Worm (Caenorhabditis elegans): ENCODE results near the gene R08C7.8.
A peak's percentile ranks its signal among the peaks of the same experiment; 100 is the strongest.

DNA sequence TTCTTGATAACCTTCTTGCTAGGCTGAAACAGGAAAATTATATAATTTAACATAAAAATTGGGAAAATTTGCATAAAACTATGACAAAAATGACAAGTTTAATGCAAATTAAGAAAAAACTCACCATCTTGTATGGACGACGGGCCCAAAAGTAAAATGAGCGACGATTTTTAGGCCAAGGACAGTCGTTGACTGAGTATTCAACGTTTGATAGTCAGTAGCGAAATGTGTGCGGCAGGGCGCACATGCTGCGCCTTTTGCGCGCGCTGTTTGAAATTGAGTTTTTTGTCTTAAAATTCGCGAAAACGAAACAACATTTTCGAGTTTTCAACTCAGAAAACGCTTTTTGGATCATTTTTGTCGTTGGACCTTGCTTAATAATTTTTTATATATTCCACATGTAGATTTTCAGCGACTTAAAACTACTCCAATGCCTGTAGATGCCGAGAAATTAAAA lies 43.9 kb downstream of the R08C7.8 start, which contains the start of the genes rpl-7A and set-21:
- TF ChIP-seq pha-4 (tag; optimal IDR thresholded peaks at IDR 0.05) (no peak), dmd-4 (tag; optimal IDR thresholded peaks at IDR 0.05; ENCODE audit: borderline replicate concordance) (no peak), odd-2 (tag; optimal IDR thresholded peaks at IDR 0.05) (no peak), pros-1 (tag; optimal IDR thresholded peaks at IDR 0.05) (no peak), lin-11 (tag; optimal IDR thresholded peaks at IDR 0.05) (no peak), ceh-22 (tag; optimal IDR thresholded peaks at IDR 0.05) (no peak), ceh-45 (GFP tag; IDR thresholded peaks at IDR 0.05) (peak; percentile 13; the same call in 1 of the 2 replicates), ceh-9 (tag; optimal IDR thresholded peaks at IDR 0.05) (no peak), ref-2 (tag; optimal IDR thresholded peaks at IDR 0.05) (peak; percentile 88), hlh-8 (tag; optimal IDR thresholded peaks at IDR 0.05) (no peak), ama-1 (optimal IDR thresholded peaks at IDR 0.05) (no peak)

All from whole organism, late embryonic.